Fruit fly (Drosophila melanogaster) whole organism, wandering third instar larva: ENCODE data around the gene Eaat2.

Experiments
- Abd-B ChIP-seq: fragments of >200 bp; optimal IDR thresholded peaks from 2 replicates; lab custom pipeline; 2017; ENCODE audit warnings: missing biosample characterization, missing genetic modification characterization
- CG32264 ChIP-seq: fragments of 200-800 bp; sonication (Bioruptor generic); optimal IDR thresholded peaks from 2 replicates; lab custom pipeline; 2016; ENCODE audit warnings: missing biosample characterization, missing genetic modification characterization
- CG9705 ChIP-seq: fragments of 200-800 bp; sonication (Bioruptor generic); optimal IDR thresholded peaks from 2 replicates; lab custom pipeline; 2018; ENCODE audit warnings: missing biosample characterization, mild to moderate bottlenecking, missing genetic modification characterization
- CrebA ChIP-seq: fragments of 200-800 bp; sonication (Bioruptor generic); optimal IDR thresholded peaks from 2 replicates; lab custom pipeline; 2016; ENCODE audit warnings: missing biosample characterization, mild to moderate bottlenecking, missing genetic modification characterization, borderline replicate concordance
- Dfd ChIP-seq: fragments of >200 bp; optimal IDR thresholded peaks from 2 replicates; lab custom pipeline; 2017; ENCODE audit warnings: missing biosample characterization, missing genetic modification characterization
- GATAd ChIP-seq: sonication (Bioruptor generic); optimal IDR thresholded peaks from 2 replicates; lab custom pipeline; 2016; ENCODE audit warnings: missing biosample characterization, missing genetic modification characterization
- HLH106 ChIP-seq: fragments of 200-800 bp; optimal IDR thresholded peaks from 3 replicates; lab custom pipeline; 2019; ENCODE audit warnings: missing biosample characterization, mild to moderate bottlenecking, missing genetic modification characterization, moderate library complexity
- Hnf4 ChIP-seq: fragments of 200-800 bp; sonication (Bioruptor generic); optimal IDR thresholded peaks from 2 replicates; lab custom pipeline; 2016; ENCODE audit warnings: missing biosample characterization, mild to moderate bottlenecking, missing genetic modification characterization
- Hr78 ChIP-seq: fragments of >200 bp; optimal IDR thresholded peaks from 2 replicates; lab custom pipeline; 2017; ENCODE audit warnings: missing biosample characterization, missing genetic modification characterization
- Hr83 ChIP-seq: fragments of 200-300 bp; sonication (Bioruptor generic); optimal IDR thresholded peaks from 2 replicates; lab custom pipeline; 2016; ENCODE audit warnings: missing biosample characterization, mild to moderate bottlenecking, missing genetic modification characterization, moderate library complexity; ENCODE audit not compliant: poor library complexity, severe bottlenecking
- Jra ChIP-seq: sonication (Bioruptor generic); optimal IDR thresholded peaks from 2 replicates; lab custom pipeline; 2016; ENCODE audit warnings: missing biosample characterization, missing genetic modification characterization
- Myc ChIP-seq: fragments of >200 bp; optimal IDR thresholded peaks from 2 replicates; lab custom pipeline; 2017
- N ChIP-seq: fragments of >200 bp; optimal IDR thresholded peaks from 2 replicates; lab custom pipeline; 2018; ENCODE audit warnings: missing biosample characterization, missing external identifiers, missing genetic modification characterization
- OdsH ChIP-seq: fragments of 200-800 bp; sonication (Bioruptor generic); optimal IDR thresholded peaks from 2 replicates; lab custom pipeline; 2016; ENCODE audit warnings: missing biosample characterization, mild to moderate bottlenecking, missing genetic modification characterization
- Rel ChIP-seq, 2 experiments: fragments of 200-800 bp; sonication (Bioruptor generic) in 1 of 2; optimal IDR thresholded peaks; 2 replicates in 1 of 2; 3 replicates in 1 of 2; lab custom pipeline; 2016 to 2019; ENCODE audit warnings: mild to moderate bottlenecking in 2 of 2, missing biosample characterization in 2 of 2, missing genetic modification characterization in 2 of 2, moderate library complexity in 1 of 2
- Sp1 ChIP-seq: fragments of 200-800 bp; sonication (Bioruptor generic); optimal IDR thresholded peaks from 3 replicates; lab custom pipeline; 2019; ENCODE audit warnings: missing biosample characterization, mild to moderate bottlenecking, missing genetic modification characterization, moderate library complexity
- Vsx2 ChIP-seq: fragments of 200-300, 225-300 bp; sonication (Bioruptor generic); optimal IDR thresholded peaks from 2 replicates; lab custom pipeline; 2018; ENCODE audit warnings: missing biosample characterization, missing genetic modification characterization; ENCODE audit not compliant: partially characterized antibody
- dmrt93B ChIP-seq: fragments of 200-800 bp; sonication (Bioruptor generic); optimal IDR thresholded peaks from 2 replicates; lab custom pipeline; 2018; ENCODE audit warnings: missing biosample characterization, mild to moderate bottlenecking, missing genetic modification characterization
- dsf ChIP-seq: sonication (Bioruptor generic); optimal IDR thresholded peaks from 2 replicates; lab custom pipeline; 2016; ENCODE audit warnings: missing biosample characterization, missing genetic modification characterization, borderline replicate concordance
- ey ChIP-seq: fragments of 200-800 bp; sonication (Bioruptor generic); optimal IDR thresholded peaks from 2 replicates; lab custom pipeline; 2016; ENCODE audit warnings: missing biosample characterization, missing genetic modification characterization
- foxo ChIP-seq, 2 experiments: fragments of 200-800 bp; sonication (Bioruptor generic); optimal IDR thresholded peaks; 2 replicates in 1 of 2; 3 replicates in 1 of 2; lab custom pipeline; 2016 to 2017; ENCODE audit warnings: missing biosample characterization in 2 of 2, missing genetic modification characterization in 2 of 2
- fru ChIP-seq: fragments of 200-800 bp; sonication (Bioruptor generic); optimal IDR thresholded peaks from 3 replicates; lab custom pipeline; 2016; ENCODE audit warnings: missing biosample characterization, mild to moderate bottlenecking, missing genetic modification characterization
- jim ChIP-seq: fragments of 175-275, 200-325 bp; sonication (Bioruptor generic); optimal IDR thresholded peaks from 2 replicates; lab custom pipeline; 2016; ENCODE audit warnings: missing biosample characterization, mild to moderate bottlenecking, missing genetic modification characterization
- lola ChIP-seq: fragments of >200 bp; optimal IDR thresholded peaks from 2 replicates; lab custom pipeline; 2017; ENCODE audit warnings: missing biosample characterization, missing genetic modification characterization
- pan ChIP-seq: fragments of >200 bp; optimal IDR thresholded peaks from 2 replicates; lab custom pipeline; 2017
- psq ChIP-seq: fragments of 200-800 bp; sonication (Bioruptor generic); optimal IDR thresholded peaks from 3 replicates; lab custom pipeline; 2017; ENCODE audit warnings: missing biosample characterization, mild to moderate bottlenecking, missing genetic modification characterization, moderate library complexity
- rgr ChIP-seq: fragments of 200-800 bp; sonication (Bioruptor generic); optimal IDR thresholded peaks from 3 replicates; lab custom pipeline; 2016; ENCODE audit warnings: missing biosample characterization, mild to moderate bottlenecking, missing genetic modification characterization
- sage ChIP-seq: fragments of 200-800 bp; sonication (Bioruptor generic); optimal IDR thresholded peaks from 2 replicates; lab custom pipeline; 2016; ENCODE audit warnings: missing biosample characterization, mild to moderate bottlenecking, missing genetic modification characterization
- tai ChIP-seq: sonication (Bioruptor generic); optimal IDR thresholded peaks from 2 replicates; lab custom pipeline; 2016; ENCODE audit warnings: missing biosample characterization, missing genetic modification characterization
- woc ChIP-seq: sonication (Bioruptor generic); optimal IDR thresholded peaks from 2 replicates; lab custom pipeline; 2016; ENCODE audit warnings: missing biosample characterization, mild to moderate bottlenecking, missing genetic modification characterization

Eaat2 gene

DNA sequence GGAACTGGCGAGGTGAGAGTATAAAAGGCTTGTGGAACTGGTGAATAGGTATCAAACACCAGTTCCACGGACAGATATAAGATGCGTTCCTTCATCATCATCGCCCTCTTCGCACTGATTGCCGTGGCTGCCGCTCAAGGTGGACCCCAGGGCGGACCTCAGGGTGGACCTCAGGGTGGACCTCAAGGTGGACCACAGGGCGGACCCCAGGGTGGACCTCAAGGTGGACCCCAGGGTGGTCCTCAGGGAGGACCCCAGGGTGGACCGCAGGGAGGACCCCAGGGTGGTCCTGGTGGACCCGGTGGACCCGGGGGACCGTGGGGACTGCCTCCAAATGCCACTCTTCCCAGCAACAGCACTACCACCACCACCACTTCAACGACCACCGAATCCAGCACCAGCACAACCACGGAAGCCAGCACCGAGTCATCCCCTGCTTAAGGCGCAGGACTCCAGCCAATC lies 35.0 kb upstream of the Eaat2 start, which contains the start of gene CG13947:
TSS of gene CG13947 (plus strand) at position 51 of the 462 bp plus-strand sequence.
- TF ChIP-seq Dfd (GFP tag; lab: Kevin White, UChicago) (peak; percentile 99), Hr78 (GFP tag; lab: Kevin White, UChicago) (no peak)

DNA sequence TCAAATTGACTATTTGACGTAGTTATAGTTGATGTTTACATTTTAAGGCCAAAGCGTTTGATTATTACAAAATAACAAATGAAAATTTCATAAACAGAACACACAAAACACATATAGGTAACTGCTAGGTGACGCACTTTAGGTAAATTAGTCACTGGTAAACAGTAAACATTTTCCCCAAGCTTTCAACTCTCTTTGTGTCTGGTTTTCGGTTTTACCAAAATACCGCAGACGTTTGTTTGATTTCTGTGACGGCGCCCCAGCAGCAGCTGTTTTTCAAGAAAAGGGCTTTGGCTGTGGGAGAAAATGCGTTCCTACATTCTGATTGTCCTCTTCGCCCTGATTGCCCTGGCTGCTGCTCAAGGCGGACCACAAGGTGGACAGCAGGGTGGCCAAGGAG lies 32.0 kb upstream of the Eaat2 start, which contains the start of gene CG13946:
TSS of gene CG13946 (plus strand) at position 301 of the 400 bp plus-strand sequence.
- TF ChIP-seq GATAd (GFP tag; lab: Kevin White, UChicago): no peak
- TF ChIP-seq CG32264: no peak
- TF ChIP-seq ey (GFP tag; lab: Kevin White, UChicago): no peak
- TF ChIP-seq Hr83 (GFP tag; lab: Kevin White, UChicago): no peak
- TF ChIP-seq Hnf4: no peak
- TF ChIP-seq HLH106: no peak
- TF ChIP-seq N (GFP tag; lab: Kevin White, UChicago): no peak
- TF ChIP-seq psq (GFP tag; lab: Kevin White, UChicago): no peak
- no peak for TF ChIP-seq woc
- no peak for TF ChIP-seq foxo (GFP tag; optimal IDR thresholded peaks at IDR 0.05; lab: Kevin White, UChicago)

DNA sequence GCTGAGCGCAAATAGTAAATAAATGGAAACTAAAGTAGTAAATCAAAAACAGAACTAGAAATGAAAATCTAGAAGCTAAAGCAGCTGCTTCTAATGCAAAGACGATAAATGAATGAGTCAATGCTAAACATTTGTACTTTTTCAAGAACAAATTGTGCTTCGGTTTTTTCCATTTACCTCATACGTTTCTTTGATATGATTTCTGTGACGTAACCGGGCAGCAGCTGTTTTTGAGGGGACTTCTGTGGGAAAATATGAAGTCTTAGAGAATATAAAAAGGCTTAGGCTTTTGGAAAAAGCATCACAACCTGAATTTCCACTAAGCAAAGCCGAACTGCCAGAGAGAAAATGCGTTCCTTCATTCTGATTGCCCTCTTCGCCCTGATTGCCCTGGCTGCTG lies 29.1 kb upstream of the Eaat2 start, which contains the start of gene CG12506:
TSS of gene CG12506 (plus strand) at position 301 of the 400 bp plus-strand sequence.
- TF ChIP-seq fru (no peak), sage (no peak), foxo (GFP tag; optimal IDR thresholded peaks at IDR 0.05; lab: Kevin White, UChicago) (no peak), rgr (GFP tag; lab: Kevin White, UChicago) (no peak), psq (GFP tag; lab: Kevin White, UChicago) (no peak), dmrt93B (GFP tag; lab: Kevin White, UChicago) (no peak), Abd-B (GFP tag; lab: Kevin White, UChicago) (no peak), OdsH (no peak), N (GFP tag; lab: Kevin White, UChicago) (no peak), ey (GFP tag; lab: Kevin White, UChicago) (no peak), pan (lab: Kevin White, UChicago) (no peak), Vsx2 (GFP tag; lab: Kevin White, UChicago) (no peak), Hnf4 (no peak), CrebA (GFP tag; lab: Kevin White, UChicago) (no peak)
- TF ChIP-seq, all 38 proteins: peak for 0

DNA sequence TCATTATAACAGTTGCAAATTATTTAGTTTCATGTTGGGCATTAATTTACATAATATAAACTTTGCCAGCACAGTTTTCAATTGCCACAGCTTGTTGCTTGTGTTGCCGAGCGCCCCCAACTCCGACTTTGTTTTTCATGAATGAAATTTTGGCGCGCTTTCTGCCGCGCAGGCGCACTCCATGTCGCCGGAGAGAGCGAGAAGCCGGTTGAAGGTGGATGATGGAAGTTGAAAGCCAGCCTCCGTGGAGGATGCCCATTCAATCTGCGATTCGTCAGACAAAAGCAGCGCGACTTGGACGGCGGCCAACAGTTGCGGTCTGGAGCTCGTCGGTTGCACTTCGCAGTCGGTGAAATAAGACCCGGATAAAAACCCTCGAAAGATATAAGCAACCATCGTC lies 6.1 kb upstream of the Eaat2 start:
- TF ChIP-seq CG9705: no peak
- no peak for TF ChIP-seq jim (GFP tag; lab: Kevin White, UChicago)
- TF ChIP-seq Jra (GFP tag; lab: Kevin White, UChicago): no peak
- TF ChIP-seq Sp1 (GFP tag; lab: Kevin White, UChicago): no peak
- TF ChIP-seq rgr (GFP tag; lab: Kevin White, UChicago): no peak
- TF ChIP-seq lola (GFP tag; lab: Kevin White, UChicago): no peak
- no peak for TF ChIP-seq Hnf4
- TF ChIP-seq tai: no peak
- no peak for TF ChIP-seq fru
- TF ChIP-seq pan (lab: Kevin White, UChicago): no peak
- TF ChIP-seq Myc (lab: Kevin White, UChicago): no peak
- TF ChIP-seq Vsx2 (GFP tag; lab: Kevin White, UChicago): no peak
- TF ChIP-seq psq (GFP tag; lab: Kevin White, UChicago): no peak
- TF ChIP-seq Rel (GFP tag; optimal IDR thresholded peaks at IDR 0.05; lab: Kevin White, UChicago): no peak
- TF ChIP-seq Rel (tag; optimal IDR thresholded peaks at IDR 0.05; lab: Kevin White, UChicago): no peak
- no peak for TF ChIP-seq N (GFP tag; lab: Kevin White, UChicago)
- TF ChIP-seq foxo (GFP tag; optimal IDR thresholded peaks at IDR 0.05; lab: Kevin White, UChicago): no peak
- no peak for TF ChIP-seq dmrt93B (GFP tag; lab: Kevin White, UChicago)
- TF ChIP-seq Abd-B (GFP tag; lab: Kevin White, UChicago): no peak

DNA sequence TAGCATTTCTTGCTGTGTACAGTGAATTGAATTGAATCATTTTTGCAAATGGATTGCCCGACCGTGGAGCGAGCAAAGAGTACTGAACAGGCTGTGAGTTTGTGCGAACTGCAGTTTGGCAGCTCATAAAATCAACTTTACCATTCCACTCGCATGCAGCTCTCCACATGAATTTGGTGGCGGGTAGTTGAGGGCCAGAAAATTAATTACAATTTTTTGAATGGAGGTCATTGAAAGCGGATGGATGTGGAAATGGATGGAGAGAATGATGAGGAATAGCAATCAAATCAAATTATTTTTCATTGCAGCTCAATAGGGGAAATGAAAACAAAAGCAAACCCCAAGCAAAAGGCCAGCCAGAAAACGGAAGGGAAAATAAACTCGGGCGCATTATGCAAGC lies 5.5 kb upstream of the Eaat2 start, which contains the start of gene GABA-B-R3:
TSS of gene GABA-B-R3 (plus strand) at position 301 of the 400 bp plus-strand sequence.
- TF ChIP-seq Myc (lab: Kevin White, UChicago) (no peak), N (GFP tag; lab: Kevin White, UChicago) (no peak), dsf (GFP tag; lab: Kevin White, UChicago) (no peak), Hr83 (GFP tag; lab: Kevin White, UChicago) (no peak), CrebA (GFP tag; lab: Kevin White, UChicago) (no peak), Sp1 (GFP tag; lab: Kevin White, UChicago) (no peak), OdsH (no peak)
